Worm (Caenorhabditis elegans) whole organism, early embryonic: Measurements from ENCODE around the gene bre-2.

Source experiments
- B0310.2 ChIP-seq: sonication (generic microtip); optimal IDR thresholded peaks from 2 replicates; lab custom pipeline; 2016; ENCODE audit warnings: mild to moderate bottlenecking, missing genetic modification characterization, missing compliant biosample characterization
- F13C5.2 ChIP-seq: sonication (generic microtip); optimal IDR thresholded peaks from 2 replicates; lab custom pipeline; 2017; ENCODE audit warnings: mild to moderate bottlenecking, missing genetic modification characterization, inconsistent platforms, missing compliant biosample characterization
- aly-1 ChIP-seq: sonication (generic microtip); optimal IDR thresholded peaks from 2 replicates; lab custom pipeline; 2016; ENCODE audit warnings: missing genetic modification characterization, missing compliant biosample characterization
- ama-1 ChIP-seq: fragments of 150-350 bp; optimal IDR thresholded peaks from 2 replicates; lab custom pipeline; 2014
- ceh-13 ChIP-seq: fragments of 200-800 bp; sonication (Bioruptor generic); optimal IDR thresholded peaks from 2 replicates; lab custom pipeline; 2018; ENCODE audit warnings: mild to moderate bottlenecking, missing genetic modification characterization, missing compliant biosample characterization
- ceh-36 ChIP-seq: sonication (generic microtip); optimal IDR thresholded peaks from 2 replicates; lab custom pipeline; 2016; ENCODE audit warnings: missing genetic modification characterization, inconsistent platforms, missing compliant biosample characterization
- ets-7 ChIP-seq: sonication (generic microtip); optimal IDR thresholded peaks from 2 replicates; lab custom pipeline; 2016; ENCODE audit warnings: missing genotype, missing genetic modification characterization, missing compliant biosample characterization
- flt-1 ChIP-seq: fragments of 200-800 bp; sonication (Bioruptor generic); IDR thresholded peaks from 2 replicates; pipeline ENCODE4 v1.3.6; 2022; ENCODE audit warnings: missing genetic modification characterization, missing compliant biosample characterization
- hmbx-1 ChIP-seq: sonication (generic microtip); optimal IDR thresholded peaks from 2 replicates; lab custom pipeline; 2016; ENCODE audit warnings: mild to moderate bottlenecking, missing genetic modification characterization, missing compliant biosample characterization
- hmg-4 ChIP-seq: fragments of 200-800 bp; sonication (Bioruptor generic); optimal IDR thresholded peaks from 2 replicates; lab custom pipeline; 2018; ENCODE audit warnings: mild to moderate bottlenecking, missing genetic modification characterization, missing compliant biosample characterization
- hnd-1 ChIP-seq: sonication (generic microtip); optimal IDR thresholded peaks from 2 replicates; lab custom pipeline; 2016; ENCODE audit warnings: missing genetic modification characterization, missing compliant biosample characterization
- pes-1 ChIP-seq: fragments of 200-800 bp; sonication (Bioruptor generic); IDR thresholded peaks from 2 replicates; pipeline ENCODE4 v1.3.6; 2022; ENCODE audit warnings: missing genetic modification reagents, missing genetic modification characterization, missing compliant biosample characterization
- scrt-1 ChIP-seq: fragments of 200-800 bp; sonication (Bioruptor generic); IDR thresholded peaks from 2 replicates; pipeline ENCODE4 v1.3.6; 2022; ENCODE audit warnings: missing genetic modification characterization, missing compliant biosample characterization
- sea-1 ChIP-seq: fragments of 200-800 bp; sonication (Bioruptor generic); conservative IDR thresholded peaks from 2 replicates; pipeline ENCODE4 v1.3.6; 2022; ENCODE audit warnings: missing genetic modification characterization, missing compliant biosample characterization
- tbx-11 ChIP-seq: fragments of 200-800 bp; sonication (Bioruptor generic); IDR thresholded peaks from 2 replicates; pipeline ENCODE4 v1.3.6; 2022; ENCODE audit warnings: missing genetic modification characterization, missing compliant biosample characterization
- tbx-37 ChIP-seq: fragments of 200-800 bp; sonication (Bioruptor generic); conservative IDR thresholded peaks from 2 replicates; pipeline ENCODE4 v1.3.6; 2022; ENCODE audit warnings: missing genetic modification reagents, missing genetic modification characterization, missing compliant biosample characterization
- tra-4 ChIP-seq: sonication (generic microtip); optimal IDR thresholded peaks from 2 replicates; lab custom pipeline; 2017; ENCODE audit warnings: missing genetic modification characterization, missing compliant biosample characterization

bre-2 gene

DNA sequence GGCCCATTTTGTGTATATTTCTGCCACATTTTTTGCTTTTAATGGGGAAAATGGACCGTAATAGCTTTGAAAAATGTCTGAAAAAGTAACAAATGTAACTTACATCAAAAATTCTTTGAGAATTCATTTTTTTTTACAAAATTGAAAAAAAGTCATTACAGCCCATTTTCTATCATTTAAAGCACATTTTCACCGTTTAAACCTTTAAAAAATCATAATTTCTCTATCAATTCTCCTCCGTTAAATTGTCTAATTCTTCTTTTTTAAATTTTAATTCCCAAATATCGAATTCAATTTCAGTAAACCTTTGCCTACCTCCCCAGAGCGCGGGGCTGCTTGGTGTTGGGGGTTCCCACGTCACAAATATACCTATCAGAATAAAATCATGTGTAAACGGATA lies 32.1 kb downstream of the bre-2 start, which contains the start of gene dhhc-8:
dhhc-8 (plus strand) TSS at position 301 of the 400 bp plus-strand sequence.
- TF ChIP-seq ceh-36, result no peak
- TF ChIP-seq B0310.2 (tag; lab: Kevin White, UChicago), result no peak
- TF ChIP-seq flt-1, result no peak
- TF ChIP-seq tbx-11, result no peak
- TF ChIP-seq ama-1 (lab: Kevin White, UChicago), result no peak
- no peak for TF ChIP-seq F13C5.2 (tag; lab: Kevin White, UChicago)
- no peak for TF ChIP-seq hmg-4 (GFP tag; lab: Kevin White, UChicago)
- TF ChIP-seq ets-7 (tag; lab: Kevin White, UChicago), result no peak
- no peak for TF ChIP-seq aly-1 (tag; lab: Kevin White, UChicago)
- TF ChIP-seq hmbx-1, result no peak
- TF ChIP-seq pes-1 (GFP tag; lab: Robert Waterston, UW), result no peak
- TF ChIP-seq ceh-13, result no peak
- TF ChIP-seq tra-4 (tag; lab: Kevin White, UChicago), result no peak
- TF ChIP-seq tbx-37 (GFP tag; lab: Robert Waterston, UW), result no peak

ce11 chrIII:13105911-13106310 lies 33.5 kb downstream of the bre-2 start:
- no peak for TF ChIP-seq ceh-36
- TF ChIP-seq flt-1, result no peak
- no peak for TF ChIP-seq ceh-13
- TF ChIP-seq hnd-1, result no peak
- no peak for TF ChIP-seq aly-1 (tag; lab: Kevin White, UChicago)
- TF ChIP-seq tbx-11, result no peak
- no peak for TF ChIP-seq sea-1 (GFP tag; lab: Robert Waterston, UW)
- TF ChIP-seq tbx-37 (GFP tag; lab: Robert Waterston, UW), result no peak
- TF ChIP-seq scrt-1 (GFP tag; lab: Robert Waterston, UW), result no peak
- no peak for TF ChIP-seq hmg-4 (GFP tag; lab: Kevin White, UChicago)
- no peak for TF ChIP-seq ama-1 (lab: Kevin White, UChicago)
- no peak for TF ChIP-seq pes-1 (GFP tag; lab: Robert Waterston, UW)
- TF ChIP-seq F13C5.2 (tag; lab: Kevin White, UChicago), result no peak

ce11 chrIII:13105497-13105896 lies 33.9 kb downstream of the bre-2 start:
- TF ChIP-seq hnd-1 (no peak), aly-1 (tag; lab: Kevin White, UChicago) (no peak), tbx-11 (no peak), hmbx-1 (no peak), tra-4 (tag; lab: Kevin White, UChicago) (no peak), ets-7 (tag; lab: Kevin White, UChicago) (no peak), B0310.2 (tag; lab: Kevin White, UChicago) (no peak), F13C5.2 (tag; lab: Kevin White, UChicago) (no peak), ceh-13 (no peak), pes-1 (GFP tag; lab: Robert Waterston, UW) (no peak), ama-1 (lab: Kevin White, UChicago) (no peak), sea-1 (GFP tag; lab: Robert Waterston, UW) (no peak), flt-1 (no peak), ceh-36 (no peak), scrt-1 (GFP tag; lab: Robert Waterston, UW) (no peak)

DNA sequence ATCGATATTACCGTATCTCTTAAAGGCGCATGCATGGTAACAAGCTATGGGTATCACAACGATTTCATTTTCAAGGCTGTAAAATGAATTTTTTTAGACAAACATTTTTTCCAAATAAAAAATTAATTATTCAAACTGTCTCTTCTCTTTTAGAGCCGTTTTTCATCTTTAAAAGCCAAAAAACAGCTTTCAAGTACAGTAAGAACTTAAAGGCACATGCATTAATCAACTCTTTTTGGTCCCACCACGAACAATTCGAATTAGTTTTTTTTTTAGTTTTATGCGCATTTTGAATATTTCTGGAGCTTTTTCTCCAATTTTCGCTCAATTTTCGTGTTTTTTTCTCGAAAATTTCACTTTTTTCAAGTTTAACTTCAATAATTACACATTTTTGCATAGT lies 35.0 kb downstream of the bre-2 start:
- TF ChIP-seq pes-1 (GFP tag; lab: Robert Waterston, UW) (no peak), hmg-4 (GFP tag; lab: Kevin White, UChicago) (no peak), flt-1 (no peak)

- no peak for TF ChIP-seq flt-1
- TF ChIP-seq F13C5.2 (tag; lab: Kevin White, UChicago), result no peak
Observed at ce11 chrIII:13103980-13104379, 35.4 kb downstream of the bre-2 start.

DNA sequence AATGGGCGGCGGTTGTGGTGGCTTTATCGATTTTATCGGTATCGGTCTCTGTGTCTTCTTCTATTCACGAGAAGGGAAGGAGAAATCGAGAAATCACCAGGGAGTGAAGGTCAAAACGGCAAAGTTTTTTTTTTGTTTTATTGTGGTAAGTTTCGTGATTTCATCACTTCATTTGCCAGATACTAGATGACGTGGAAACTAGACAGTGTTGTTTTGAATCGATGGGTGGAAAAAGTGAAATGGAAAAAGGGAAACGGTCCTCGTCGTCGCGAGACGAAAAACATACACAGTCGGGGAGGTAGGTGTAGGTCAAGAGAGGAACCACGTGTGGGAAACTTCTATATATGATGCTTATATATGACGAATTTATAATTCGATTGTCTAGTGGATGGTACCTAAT lies 38.4 kb downstream of the bre-2 start:
- TF ChIP-seq hmg-4 (GFP tag; lab: Kevin White, UChicago), result no peak
- TF ChIP-seq pes-1 (GFP tag; lab: Robert Waterston, UW), result no peak
- TF ChIP-seq ceh-13, result no peak
- TF ChIP-seq ceh-36, result no peak
- TF ChIP-seq F13C5.2 (tag; lab: Kevin White, UChicago), result no peak
- TF ChIP-seq ets-7 (tag; lab: Kevin White, UChicago), result no peak

DNA sequence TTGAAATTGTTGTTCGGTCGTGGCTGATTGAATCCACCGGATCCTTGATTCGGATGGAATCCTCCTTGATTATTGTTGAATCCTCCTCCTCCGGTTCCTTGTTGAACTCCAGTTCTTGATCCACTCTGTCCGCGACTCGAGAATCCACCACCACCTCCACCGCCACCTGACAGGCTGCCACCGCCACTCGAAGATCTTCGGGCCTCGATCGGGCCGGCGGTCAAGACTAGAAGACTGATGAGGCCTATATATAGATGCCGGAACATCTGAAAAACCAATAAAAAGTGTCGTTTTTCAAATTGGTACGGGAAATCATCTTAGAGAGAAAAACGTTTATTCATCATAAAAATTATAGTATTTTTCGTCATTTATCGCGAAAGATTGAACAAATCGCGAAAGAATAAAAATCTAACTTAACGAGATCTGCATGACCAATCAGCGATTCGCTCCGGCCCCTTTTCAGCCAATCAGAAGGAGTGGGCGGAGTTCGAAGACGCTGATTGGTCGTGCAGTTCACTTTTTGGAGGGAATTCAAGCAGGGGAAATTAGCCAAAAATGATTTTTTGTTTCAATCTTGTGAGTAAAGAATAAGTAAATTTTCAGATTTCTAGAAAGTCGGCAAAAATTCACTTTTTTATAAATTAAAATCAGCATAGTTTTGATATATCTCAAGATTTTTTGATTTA lies 40.1 kb downstream of the bre-2 start, which contains the start of gene pqn-83:
pqn-83 (minus strand) TSS at position 272 of the 686 bp plus-strand sequence.
- TF ChIP-seq tbx-11, result no peak
- TF ChIP-seq ets-7 (tag; lab: Kevin White, UChicago), result no peak
- TF ChIP-seq hnd-1, result no peak
- no peak for TF ChIP-seq hmbx-1
- no peak for TF ChIP-seq hmg-4 (GFP tag; lab: Kevin White, UChicago)
- TF ChIP-seq sea-1 (GFP tag; lab: Robert Waterston, UW), result no peak
- no peak for TF ChIP-seq flt-1

DNA sequence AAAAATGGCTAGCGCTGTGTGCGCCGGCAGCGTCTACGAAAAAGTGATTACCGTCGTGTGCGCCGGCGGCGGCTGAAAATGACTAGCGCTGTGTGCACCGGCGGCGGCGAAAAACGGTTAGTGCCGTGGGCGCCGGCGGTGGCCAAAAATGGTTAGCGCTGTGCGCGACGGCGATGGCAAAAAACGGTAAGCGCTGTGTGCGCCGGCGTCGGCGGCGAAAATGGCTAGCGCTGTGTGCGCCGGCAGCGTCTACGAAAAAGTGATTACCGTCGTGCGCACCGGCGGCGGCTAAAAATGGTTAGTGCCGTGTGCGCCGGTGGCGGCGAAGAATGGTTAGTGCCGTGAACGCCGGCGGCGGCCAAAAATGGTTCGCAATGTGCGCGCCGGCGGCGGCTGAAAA lies 47.1 kb downstream of the bre-2 start:
- TF ChIP-seq F13C5.2 (tag; lab: Kevin White, UChicago), result no peak
- peak; percentile 18 for TF ChIP-seq aly-1 (tag; lab: Kevin White, UChicago)

- TF ChIP-seq sea-1 (GFP tag; lab: Robert Waterston, UW), result no peak
- no peak for TF ChIP-seq ceh-13
- no peak for TF ChIP-seq F13C5.2 (tag; lab: Kevin White, UChicago)
- TF ChIP-seq ceh-36, result no peak
- TF ChIP-seq flt-1, result no peak
- no peak for TF ChIP-seq ets-7 (tag; lab: Kevin White, UChicago)
- no peak for TF ChIP-seq B0310.2 (tag; lab: Kevin White, UChicago)
- TF ChIP-seq pes-1 (GFP tag; lab: Robert Waterston, UW), result no peak
- TF ChIP-seq tbx-37 (GFP tag; lab: Robert Waterston, UW), result no peak
- TF ChIP-seq hnd-1, result no peak
- no peak for TF ChIP-seq aly-1 (tag; lab: Kevin White, UChicago)
- TF ChIP-seq hmbx-1, result no peak
- no peak for TF ChIP-seq tbx-11
- no peak for TF ChIP-seq hmg-4 (GFP tag; lab: Kevin White, UChicago)
- TF ChIP-seq ama-1 (lab: Kevin White, UChicago), result no peak
- no peak for TF ChIP-seq scrt-1 (GFP tag; lab: Robert Waterston, UW)
- no peak for TF ChIP-seq tra-4 (tag; lab: Kevin White, UChicago)
Observed at ce11 chrIII:13091072-13091538, 48.3 kb downstream of the bre-2 start, which contains the start of gene Y39E4B.13. Gene Y39E4B.13, plus strand, starts transcription at chrIII:13091122.
